Worm (Caenorhabditis elegans) whole organism, late embryonic: ENCODE data around the gene die-1.

ENCODE experiments used
- C08G9.2 ChIP-seq: sonication (generic microtip); optimal IDR thresholded peaks from 2 replicates; lab custom pipeline; 2016; ENCODE audit warnings: mild to moderate bottlenecking, missing genetic modification characterization, moderate library complexity, missing compliant biosample characterization
- F13H6.1 ChIP-seq: sonication (generic microtip); optimal IDR thresholded peaks from 2 replicates; lab custom pipeline; 2016; ENCODE audit warnings: missing genetic modification characterization, missing compliant biosample characterization
- K02D7.2 ChIP-seq: sonication (generic microtip); optimal IDR thresholded peaks from 2 replicates; lab custom pipeline; 2017; ENCODE audit warnings: mild to moderate bottlenecking, missing genetic modification characterization, missing compliant biosample characterization
- T23F11.4 ChIP-seq: fragments of 200-800 bp; sonication (Bioruptor generic); optimal IDR thresholded peaks from 2 replicates; lab custom pipeline; 2018; ENCODE audit warnings: mild to moderate bottlenecking, missing genetic modification characterization, missing compliant biosample characterization
- Y22D7AL.16 ChIP-seq: sonication (generic microtip); optimal IDR thresholded peaks from 2 replicates; lab custom pipeline; 2016; ENCODE audit warnings: missing genetic modification characterization, missing compliant biosample characterization
- ahr-1 ChIP-seq: sonication (generic microtip); optimal IDR thresholded peaks from 2 replicates; lab custom pipeline; 2016; ENCODE audit warnings: missing genetic modification characterization, missing compliant biosample characterization
- ama-1 ChIP-seq: fragments of 150-350 bp; optimal IDR thresholded peaks from 2 replicates; lab custom pipeline; 2014
- ceh-14 ChIP-seq: sonication (generic microtip); optimal IDR thresholded peaks from 2 replicates; lab custom pipeline; 2016; ENCODE audit warnings: missing genotype, missing genetic modification characterization, missing compliant biosample characterization
- ceh-22 ChIP-seq: sonication (generic microtip); optimal IDR thresholded peaks from 2 replicates; lab custom pipeline; 2017; ENCODE audit warnings: missing biosample characterization, missing genetic modification characterization
- ceh-24 ChIP-seq: sonication (generic microtip); optimal IDR thresholded peaks from 2 replicates; lab custom pipeline; 2016; ENCODE audit warnings: mild to moderate bottlenecking, missing genetic modification characterization, missing compliant biosample characterization
- ceh-31 ChIP-seq: sonication (generic microtip); optimal IDR thresholded peaks from 2 replicates; lab custom pipeline; 2016; ENCODE audit warnings: missing genetic modification characterization, missing compliant biosample characterization
- ceh-34 ChIP-seq: sonication (generic microtip); optimal IDR thresholded peaks from 2 replicates; lab custom pipeline; 2016; ENCODE audit warnings: mild to moderate bottlenecking, missing genetic modification characterization, missing compliant biosample characterization
- ceh-48 ChIP-seq: sonication (generic microtip); optimal IDR thresholded peaks from 2 replicates; lab custom pipeline; 2016; ENCODE audit warnings: missing genetic modification characterization, inconsistent platforms, missing compliant biosample characterization
- ceh-6 ChIP-seq: fragments of 200-800 bp; sonication (Bioruptor generic); optimal IDR thresholded peaks from 2 replicates; lab custom pipeline; 2018; ENCODE audit warnings: mild to moderate bottlenecking, missing genetic modification characterization, missing compliant biosample characterization
- che-1 ChIP-seq: sonication (generic microtip); optimal IDR thresholded peaks from 2 replicates; lab custom pipeline; 2016; ENCODE audit warnings: mild to moderate bottlenecking, missing genetic modification characterization, missing compliant biosample characterization
- dmd-4 ChIP-seq: sonication (generic microtip); optimal IDR thresholded peaks from 2 replicates; lab custom pipeline; 2016; ENCODE audit warnings: borderline replicate concordance, missing genetic modification characterization, missing compliant biosample characterization
- dve-1 ChIP-seq: sonication (generic microtip); optimal IDR thresholded peaks from 2 replicates; lab custom pipeline; 2017; ENCODE audit warnings: antibody characterized with exemption, mild to moderate bottlenecking, missing genetic modification characterization, missing compliant biosample characterization
- elt-2 ChIP-seq: sonication (generic microtip); optimal IDR thresholded peaks from 2 replicates; lab custom pipeline; 2016; ENCODE audit warnings: missing genetic modification reagents, missing genetic modification characterization, missing compliant biosample characterization
- elt-4 ChIP-seq: sonication (generic microtip); optimal IDR thresholded peaks from 2 replicates; lab custom pipeline; 2016; ENCODE audit warnings: missing genetic modification characterization, missing compliant biosample characterization
- ets-4 ChIP-seq: sonication (generic microtip); optimal IDR thresholded peaks from 2 replicates; lab custom pipeline; 2016; ENCODE audit warnings: missing genetic modification characterization, missing compliant biosample characterization
- fkh-10 ChIP-seq: fragments of 150-350 bp; optimal IDR thresholded peaks from 2 replicates; lab custom pipeline; 2014; ENCODE audit warnings: missing biosample characterization, missing genetic modification reagents, missing genetic modification characterization
- hlh-15 ChIP-seq: sonication (generic microtip); optimal IDR thresholded peaks from 2 replicates; lab custom pipeline; 2016; ENCODE audit warnings: missing genetic modification characterization, missing compliant biosample characterization
- hlh-6 ChIP-seq: sonication (generic microtip); optimal IDR thresholded peaks from 2 replicates; lab custom pipeline; 2016; ENCODE audit warnings: missing genotype, missing genetic modification characterization, missing compliant biosample characterization
- lim-6 ChIP-seq: sonication (generic microtip); optimal IDR thresholded peaks from 2 replicates; lab custom pipeline; 2016; ENCODE audit warnings: missing genetic modification characterization, missing compliant biosample characterization
- lin-11 ChIP-seq: fragments of 200-800 bp; sonication (Bioruptor generic); optimal IDR thresholded peaks from 2 replicates; lab custom pipeline; 2018; ENCODE audit warnings: mild to moderate bottlenecking, missing genetic modification characterization, missing compliant biosample characterization
- madf-2 ChIP-seq: sonication (generic microtip); optimal IDR thresholded peaks from 2 replicates; lab custom pipeline; 2017; ENCODE audit warnings: missing genetic modification characterization, missing compliant biosample characterization
- nfya-1 ChIP-seq: sonication (generic microtip); optimal IDR thresholded peaks from 2 replicates; lab custom pipeline; 2017; ENCODE audit warnings: missing genetic modification characterization, mild to moderate bottlenecking, missing compliant biosample characterization, antibody characterized with exemption, moderate library complexity
- nhr-11 ChIP-seq: fragments of 150-350 bp; optimal IDR thresholded peaks from 2 replicates; lab custom pipeline; 2014; ENCODE audit warnings: missing biosample characterization, missing genetic modification characterization
- pat-9 ChIP-seq: fragments of 200-800 bp; sonication (Bioruptor generic); optimal IDR thresholded peaks from 2 replicates; lab custom pipeline; 2018; ENCODE audit warnings: mild to moderate bottlenecking, missing genetic modification characterization, moderate library complexity, missing compliant biosample characterization
- pax-1 ChIP-seq: fragments of 150-350 bp; optimal IDR thresholded peaks from 2 replicates; lab custom pipeline; 2014; ENCODE audit warnings: missing biosample characterization, missing genetic modification characterization
- pha-2 ChIP-seq: sonication (generic microtip); optimal IDR thresholded peaks from 2 replicates; lab custom pipeline; 2017; ENCODE audit warnings: mild to moderate bottlenecking, missing genetic modification characterization, missing compliant biosample characterization
- pros-1 ChIP-seq: fragments of 150-350 bp; optimal IDR thresholded peaks from 2 replicates; lab custom pipeline; 2014; ENCODE audit warnings: missing biosample characterization, missing genetic modification reagents, missing genetic modification characterization
- ref-2 ChIP-seq: sonication (generic microtip); optimal IDR thresholded peaks from 2 replicates; lab custom pipeline; 2016; ENCODE audit warnings: missing genetic modification characterization, missing compliant biosample characterization
- sox-2 ChIP-seq: fragments of 200-800 bp; sonication (Bioruptor generic); IDR thresholded peaks from 2 replicates; pipeline ENCODE4 v1.3.6; 2022; ENCODE audit warnings: missing genetic modification reagents, missing genetic modification characterization, missing compliant biosample characterization
- tbx-2 ChIP-seq: sonication (generic microtip); optimal IDR thresholded peaks from 2 replicates; lab custom pipeline; 2016; ENCODE audit warnings: missing genetic modification characterization, missing compliant biosample characterization
- ttx-3 ChIP-seq: sonication (generic microtip); optimal IDR thresholded peaks from 2 replicates; lab custom pipeline; 2016; ENCODE audit warnings: missing genetic modification reagents, missing genetic modification characterization, missing compliant biosample characterization
- unc-42 ChIP-seq: sonication (generic microtip); optimal IDR thresholded peaks from 2 replicates; lab custom pipeline; 2016; ENCODE audit warnings: missing genotype, missing genetic modification characterization, missing compliant biosample characterization
- unc-55 ChIP-seq: sonication (generic microtip); optimal IDR thresholded peaks from 2 replicates; lab custom pipeline; 2017; ENCODE audit warnings: missing biosample characterization, missing genetic modification reagents, missing genetic modification characterization

Gene die-1

ce11 chrII:10098428-10098827 lies 30.7 kb upstream of the die-1 start:
- no peak for TF ChIP-seq ceh-14
- TF ChIP-seq ama-1 (lab: Kevin White, UChicago) = no peak
- no peak for TF ChIP-seq ets-4 (tag; lab: Kevin White, UChicago)
- TF ChIP-seq F13H6.1 (tag; lab: Kevin White, UChicago) = no peak
- TF ChIP-seq sox-2 (GFP tag; lab: Robert Waterston, UW) = no peak
- TF ChIP-seq elt-4 = no peak

- TF ChIP-seq elt-2 (tag; lab: Kevin White, UChicago) (peak; percentile 74), lin-11 (tag; lab: Kevin White, UChicago) (no peak)
These were observed 27.5 kb upstream of the die-1 start for ce11 chrII:10095224-10095623.

- TF ChIP-seq lim-6 (no peak), pat-9 (tag; lab: Kevin White, UChicago) (no peak), dve-1 (tag; lab: Kevin White, UChicago) (no peak), pros-1 (tag; lab: Kevin White, UChicago) (no peak)
These were observed 26.6 kb upstream of the die-1 start, which contains the start of gene lact-2 for ce11 chrII:10094190-10094923. Gene lact-2, plus strand, starts transcription at chrII:10094873.

ce11 chrII:10093120-10093519 lies 25.4 kb upstream of the die-1 start:
- TF ChIP-seq che-1 (tag; lab: Kevin White, UChicago) (no peak), pax-1 (tag; lab: Kevin White, UChicago) (no peak), ceh-14 (no peak), ceh-48 (no peak), fkh-10 (GFP tag; lab: Kevin White, UChicago) (no peak), unc-55 (GFP tag; lab: Kevin White, UChicago) (no peak), ceh-24 (tag; lab: Kevin White, UChicago) (no peak), T23F11.4 (GFP tag; lab: Kevin White, UChicago) (no peak), ceh-31 (no peak), ceh-22 (tag; lab: Kevin White, UChicago) (no peak), ceh-34 (tag; lab: Kevin White, UChicago) (no peak), lim-6 (no peak), nhr-11 (tag; lab: Kevin White, UChicago) (no peak), unc-42 (no peak), ref-2 (no peak), elt-4 (no peak), pat-9 (tag; lab: Kevin White, UChicago) (no peak), elt-2 (tag; lab: Kevin White, UChicago) (no peak), ttx-3 (tag; lab: Kevin White, UChicago) (no peak)

DNA sequence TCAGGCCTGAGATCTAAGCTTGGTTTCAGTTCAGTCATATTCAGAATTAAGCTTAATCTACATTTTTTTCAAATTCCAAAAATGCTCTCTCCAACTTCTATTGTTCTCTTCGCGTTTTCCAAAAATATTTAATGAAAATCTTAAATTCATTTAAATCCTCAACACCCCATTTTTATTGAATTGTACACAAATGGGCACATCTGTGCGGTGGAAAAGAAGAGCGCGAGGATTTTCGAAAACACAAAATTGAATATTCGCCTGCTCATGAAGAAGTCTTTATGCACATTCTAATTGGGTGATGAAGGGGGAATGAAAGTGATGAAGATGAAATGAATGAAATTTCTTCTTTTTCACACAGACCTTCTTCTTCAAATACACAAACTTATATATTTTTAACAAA lies 16.8 kb upstream of the die-1 start:
- TF ChIP-seq lin-11 (tag; lab: Kevin White, UChicago) = no peak
- TF ChIP-seq unc-42 = peak; percentile 79
- TF ChIP-seq, all 69 proteins: peak for 1

ce11 chrII:10075794-10076193 lies 8.1 kb upstream of the die-1 start:
- TF ChIP-seq hlh-15 (tag; lab: Kevin White, UChicago) = no peak
- no peak for TF ChIP-seq dmd-4 (tag; lab: Kevin White, UChicago)
- no peak for TF ChIP-seq Y22D7AL.16 (tag; lab: Kevin White, UChicago)
- peak; percentile 4 for TF ChIP-seq ref-2
- peak; percentile 9 for TF ChIP-seq elt-2 (tag; lab: Kevin White, UChicago)
- TF ChIP-seq tbx-2 (tag; lab: Kevin White, UChicago) = peak; percentile 36
- TF ChIP-seq, all 69 proteins: peak for 3

ce11 chrII:10073986-10074385 lies 6.3 kb upstream of the die-1 start:
- no peak for TF ChIP-seq fkh-10 (GFP tag; lab: Kevin White, UChicago)
- no peak for TF ChIP-seq ceh-6 (GFP tag; lab: Kevin White, UChicago)
- TF ChIP-seq unc-55 (GFP tag; lab: Kevin White, UChicago) = no peak
- TF ChIP-seq ahr-1 (tag; lab: Kevin White, UChicago) = no peak
- no peak for TF ChIP-seq ceh-24 (tag; lab: Kevin White, UChicago)
- TF ChIP-seq T23F11.4 (GFP tag; lab: Kevin White, UChicago) = no peak
- no peak for TF ChIP-seq C08G9.2
- TF ChIP-seq pat-9 (tag; lab: Kevin White, UChicago) = no peak
- TF ChIP-seq K02D7.2 (tag; lab: Kevin White, UChicago) = no peak
- TF ChIP-seq pax-1 (tag; lab: Kevin White, UChicago) = no peak
- no peak for TF ChIP-seq ceh-48
- TF ChIP-seq pha-2 = no peak
- TF ChIP-seq madf-2 = no peak
- TF ChIP-seq nfya-1 (tag; lab: Kevin White, UChicago) = no peak
- no peak for TF ChIP-seq ceh-31
- TF ChIP-seq hlh-6 (tag; lab: Kevin White, UChicago) = no peak
- no peak for TF ChIP-seq ets-4 (tag; lab: Kevin White, UChicago)
